Fruit fly (Drosophila melanogaster) Kc167 (cell line): ENCODE measurements around the gene CG6163.

Experiments
- Myc ChIP-seq: fragments of >200 bp; optimal IDR thresholded peaks from 2 replicates; lab custom pipeline; 2017; ENCODE audit warnings: missing external identifiers
- Sin3A ChIP-seq: fragments of >200 bp; optimal IDR thresholded peaks from 2 replicates; lab custom pipeline; 2018; ENCODE audit warnings: missing external identifiers
- h ChIP-seq: fragments of >200 bp; optimal IDR thresholded peaks from 3 replicates; lab custom pipeline; 2018; ENCODE audit warnings: missing external identifiers
- insv ChIP-seq: fragments of >200 bp; optimal IDR thresholded peaks from 3 replicates; lab custom pipeline; 2018; ENCODE audit warnings: missing external identifiers
- psq ChIP-seq: fragments of >200 bp; optimal IDR thresholded peaks from 2 replicates; lab custom pipeline; 2017; ENCODE audit warnings: missing external identifiers
- ttk ChIP-seq: sonication (Bioruptor generic); optimal IDR thresholded peaks from 2 replicates; lab custom pipeline; 2017; ENCODE audit warnings: missing external identifiers

CG6163 gene

DNA sequence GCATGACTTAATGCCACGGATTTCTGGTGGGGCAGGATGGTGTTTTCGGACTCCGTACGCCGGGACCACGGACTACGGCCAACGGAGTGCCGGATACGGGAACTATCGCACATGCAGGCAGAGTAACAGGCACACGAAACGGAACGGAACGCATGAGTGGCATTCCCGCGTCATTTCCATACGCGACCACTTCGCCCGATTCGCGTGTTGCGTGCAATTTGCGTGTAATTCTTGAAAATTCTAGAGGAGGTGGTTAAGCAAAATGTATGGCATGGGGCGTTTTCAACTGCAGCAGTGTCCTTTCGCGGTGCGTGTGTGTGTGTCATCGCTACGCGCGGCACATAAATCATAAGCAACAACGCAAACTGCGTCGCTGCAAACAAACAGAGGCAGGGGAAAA, 35.6 kb upstream of the CG6163 start:
- TF ChIP-seq Sin3A (lab: Kevin White, UChicago) (no peak), insv (lab: Kevin White, UChicago) (no peak), Myc (lab: Kevin White, UChicago) (no peak), psq (lab: Kevin White, UChicago) (no peak), ttk (no peak), h (lab: Kevin White, UChicago) (no peak)

DNA sequence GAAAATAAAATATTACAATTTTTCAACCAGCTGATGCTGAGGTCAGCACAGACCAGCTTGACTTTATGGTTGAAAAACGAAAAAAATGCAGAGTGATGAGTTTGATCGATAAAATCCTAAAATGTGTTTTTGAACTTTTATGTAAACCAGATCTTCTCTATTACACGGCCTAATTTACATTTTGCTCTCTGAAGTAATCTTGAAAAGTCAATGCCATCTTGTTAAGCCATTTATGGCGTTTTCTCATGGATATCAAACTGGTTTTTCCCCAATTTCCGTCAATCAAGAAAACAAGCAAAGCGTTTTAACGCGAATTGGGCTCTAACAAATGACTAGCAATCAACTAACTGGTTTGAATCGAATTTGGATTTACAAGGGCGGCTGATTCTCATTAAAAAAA, 34.8 kb upstream of the CG6163 start:
- no peak for TF ChIP-seq ttk
- TF ChIP-seq insv (lab: Kevin White, UChicago), result no peak
- TF ChIP-seq Sin3A (lab: Kevin White, UChicago), result no peak
- no peak for TF ChIP-seq Myc (lab: Kevin White, UChicago)
- TF ChIP-seq psq (lab: Kevin White, UChicago), result no peak
- no peak for TF ChIP-seq h (lab: Kevin White, UChicago)

DNA sequence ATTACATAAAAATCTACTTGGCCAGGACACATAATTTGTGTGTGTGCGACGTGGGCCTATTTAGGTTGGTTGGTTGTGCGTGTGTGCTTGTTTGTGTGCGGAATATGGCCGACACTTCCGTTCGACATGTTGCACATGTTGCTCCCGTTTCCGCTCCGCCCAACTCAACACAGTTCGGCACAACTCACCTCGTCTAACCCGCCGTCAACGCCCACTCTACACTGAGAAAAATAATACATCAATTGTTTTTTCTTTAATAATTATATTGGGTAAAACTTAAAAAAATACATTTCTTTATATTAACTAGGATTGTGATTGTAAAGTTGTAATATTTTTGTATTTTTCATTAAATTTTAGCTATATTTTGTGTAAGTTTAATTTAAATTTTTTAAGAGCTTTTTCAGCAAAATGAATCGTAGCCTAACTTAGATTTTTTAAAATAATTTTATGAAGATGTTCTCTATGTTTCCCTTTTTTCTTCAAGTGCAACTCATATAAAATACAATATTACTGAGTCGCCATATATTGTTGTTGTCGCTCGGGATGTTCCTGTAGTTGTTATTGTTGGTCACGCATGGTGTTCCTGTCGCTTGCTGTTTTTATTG, 33.9 kb upstream of the CG6163 start:
- TF ChIP-seq ttk (no peak), Myc (lab: Kevin White, UChicago) (no peak), psq (lab: Kevin White, UChicago) (no peak)

DNA sequence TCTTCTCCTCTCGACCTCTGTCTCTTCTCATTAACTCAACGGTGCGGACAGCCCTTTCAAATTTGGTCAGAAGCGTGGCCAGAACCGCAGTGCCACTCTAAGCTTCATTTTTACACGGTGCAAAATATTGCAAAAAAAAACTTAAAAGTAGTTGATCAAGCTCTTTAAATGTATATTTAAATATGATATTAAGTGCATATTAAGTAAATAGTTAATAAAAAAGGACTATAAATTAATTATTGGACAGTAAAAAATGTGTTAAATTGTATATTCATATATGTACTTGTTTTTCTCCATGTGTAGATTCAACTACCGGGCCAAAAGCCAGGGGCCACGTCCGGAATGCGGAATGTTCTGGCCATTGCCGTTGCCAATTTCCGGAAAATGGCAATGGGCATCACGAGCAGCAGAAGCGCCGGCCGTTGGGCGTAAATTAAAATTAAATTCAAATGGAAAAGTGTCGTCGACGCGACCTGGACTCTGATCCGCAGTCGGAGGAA, 32.5 kb upstream of the CG6163 start, which contains the start of gene CG44362:
TSS of gene CG44362 (plus strand) at position 450 of the 500 bp plus-strand sequence.
- TF ChIP-seq h (lab: Kevin White, UChicago) (no peak), Myc (lab: Kevin White, UChicago) (no peak), insv (lab: Kevin White, UChicago) (no peak), psq (lab: Kevin White, UChicago) (no peak), ttk (no peak), Sin3A (lab: Kevin White, UChicago) (no peak)

DNA sequence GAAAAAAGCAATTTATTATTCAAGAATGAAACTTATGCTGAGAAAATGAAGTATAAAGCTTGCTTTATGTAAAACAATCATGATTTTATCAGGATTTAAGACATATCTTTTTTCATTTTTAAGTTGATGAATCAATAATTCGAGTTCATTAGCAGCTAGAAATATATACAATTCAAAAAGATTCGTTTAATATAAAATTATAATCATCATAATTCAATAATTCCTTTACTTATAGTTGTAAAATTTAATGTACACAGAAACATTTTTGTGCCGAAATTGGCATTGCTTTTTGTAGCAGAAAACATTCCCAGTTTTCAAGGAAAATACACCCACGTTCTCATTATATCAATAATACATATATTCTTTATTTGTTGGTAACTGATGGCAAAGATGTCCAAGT, 29.7 kb upstream of the CG6163 start, which contains the start of gene CG11726:
TSS of gene CG11726 (plus strand) at position 301 of the 400 bp plus-strand sequence.
- no peak for TF ChIP-seq Sin3A (lab: Kevin White, UChicago)
- TF ChIP-seq insv (lab: Kevin White, UChicago), result no peak
- no peak for TF ChIP-seq Myc (lab: Kevin White, UChicago)
- no peak for TF ChIP-seq psq (lab: Kevin White, UChicago)
- no peak for TF ChIP-seq ttk
- no peak for TF ChIP-seq h (lab: Kevin White, UChicago)

DNA sequence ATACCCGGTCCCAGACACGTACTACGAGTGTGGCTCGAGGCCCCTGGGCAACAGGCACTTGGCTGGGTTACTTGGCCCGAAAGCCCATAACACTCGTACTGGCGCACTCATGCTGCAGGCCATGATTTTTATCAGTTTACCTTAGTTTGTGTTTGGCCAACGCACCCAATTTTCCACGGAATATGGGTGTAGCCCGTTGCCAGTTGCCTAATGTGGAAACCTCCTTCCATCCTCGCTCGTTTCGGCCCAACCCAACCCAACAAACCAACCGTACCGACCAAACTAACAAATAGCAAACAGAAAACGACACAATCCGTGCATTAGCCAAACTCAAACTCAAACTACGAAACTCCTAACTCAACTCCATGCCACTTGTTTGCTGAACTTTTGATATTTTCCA, 29.1 kb upstream of the CG6163 start:
- TF ChIP-seq ttk, result no peak

DNA sequence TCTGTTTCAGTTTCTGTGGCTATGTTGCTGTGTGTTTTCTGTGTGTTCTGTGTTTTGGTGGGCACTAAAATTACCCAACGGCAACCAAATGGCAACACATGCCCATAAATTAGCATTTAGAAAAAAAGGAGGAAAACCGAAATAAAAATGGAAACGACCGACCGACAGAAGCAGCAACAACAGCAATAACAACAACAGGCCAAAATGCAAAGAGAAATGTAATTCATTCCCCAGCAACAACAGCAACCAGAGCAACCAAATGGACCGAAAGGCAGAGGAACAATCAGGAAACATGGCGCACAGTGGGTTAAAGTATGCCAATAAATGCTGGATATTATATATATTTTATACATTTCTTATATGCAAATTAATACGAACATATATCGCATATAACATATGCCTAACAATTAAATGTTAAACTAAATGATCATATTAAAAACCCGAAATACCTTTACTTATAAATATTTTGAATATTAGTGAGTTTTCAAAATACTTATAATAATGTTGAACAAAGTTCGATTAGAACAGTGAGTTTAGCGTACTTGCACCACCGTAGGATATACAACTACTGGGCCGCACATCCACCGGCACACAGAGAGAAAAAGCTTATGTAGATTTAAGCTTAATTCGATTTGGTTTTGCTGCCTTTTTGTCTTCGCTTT, 24.4 kb upstream of the CG6163 start:
- no peak for TF ChIP-seq Myc (lab: Kevin White, UChicago)
- no peak for TF ChIP-seq h (lab: Kevin White, UChicago)
- TF ChIP-seq ttk, result no peak
- TF ChIP-seq Sin3A (lab: Kevin White, UChicago), result no peak
- TF ChIP-seq insv (lab: Kevin White, UChicago), result no peak
- no peak for TF ChIP-seq psq (lab: Kevin White, UChicago)

DNA sequence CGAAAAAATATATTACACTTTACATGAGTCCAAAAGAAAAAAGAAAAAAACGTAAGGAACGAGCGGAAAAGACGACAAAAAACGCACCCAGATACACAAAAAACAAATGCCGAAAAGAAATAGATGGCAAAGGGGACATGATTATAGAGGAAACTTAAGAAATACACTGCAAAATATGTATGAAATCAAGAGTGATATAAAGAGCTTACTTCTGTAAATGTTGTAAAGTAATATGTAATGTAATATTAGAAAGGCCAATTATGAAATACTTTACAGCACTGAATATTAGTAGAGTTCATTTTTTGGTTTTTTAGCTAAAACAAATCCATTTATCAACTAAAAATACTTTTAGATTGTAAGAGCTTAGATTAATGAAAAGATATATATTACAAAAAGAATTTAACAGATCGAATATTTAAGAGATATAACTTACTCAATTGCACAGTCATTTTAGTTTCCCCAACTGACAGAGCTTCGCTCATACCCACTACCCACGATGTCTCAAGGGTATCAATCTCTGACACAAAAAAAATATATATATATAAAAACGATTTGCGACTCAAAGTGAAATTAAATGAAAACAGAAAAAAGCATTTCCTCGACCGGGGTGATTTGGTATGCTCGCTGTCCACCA, 20.3 kb upstream of the CG6163 start:
- TF ChIP-seq insv (lab: Kevin White, UChicago) (no peak), h (lab: Kevin White, UChicago) (no peak), Sin3A (lab: Kevin White, UChicago) (no peak), Myc (lab: Kevin White, UChicago) (no peak), psq (lab: Kevin White, UChicago) (no peak), ttk (no peak)

DNA sequence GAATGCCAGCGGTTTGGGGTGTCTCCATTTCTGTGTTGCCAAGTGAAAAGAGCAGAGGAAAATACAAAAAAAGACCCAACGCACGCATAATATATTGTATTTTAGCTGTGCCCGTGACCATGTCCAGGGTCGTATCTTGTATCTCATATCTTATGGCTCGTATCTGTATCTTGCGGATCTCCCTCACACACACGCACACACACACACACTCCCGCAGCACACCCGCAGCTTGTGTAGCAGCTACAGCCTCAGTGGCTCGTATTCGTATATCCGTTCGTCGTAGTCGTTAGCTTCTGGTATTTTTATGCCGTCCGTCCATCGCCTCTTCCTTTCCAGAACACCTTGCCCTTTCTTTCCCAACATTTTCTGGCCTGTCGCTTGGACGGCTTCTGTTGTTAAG, 19.5 kb upstream of the CG6163 start:
- TF ChIP-seq Myc (lab: Kevin White, UChicago) (no peak), ttk (no peak), h (lab: Kevin White, UChicago) (no peak), insv (lab: Kevin White, UChicago) (no peak), psq (lab: Kevin White, UChicago) (no peak), Sin3A (lab: Kevin White, UChicago) (no peak)

DNA sequence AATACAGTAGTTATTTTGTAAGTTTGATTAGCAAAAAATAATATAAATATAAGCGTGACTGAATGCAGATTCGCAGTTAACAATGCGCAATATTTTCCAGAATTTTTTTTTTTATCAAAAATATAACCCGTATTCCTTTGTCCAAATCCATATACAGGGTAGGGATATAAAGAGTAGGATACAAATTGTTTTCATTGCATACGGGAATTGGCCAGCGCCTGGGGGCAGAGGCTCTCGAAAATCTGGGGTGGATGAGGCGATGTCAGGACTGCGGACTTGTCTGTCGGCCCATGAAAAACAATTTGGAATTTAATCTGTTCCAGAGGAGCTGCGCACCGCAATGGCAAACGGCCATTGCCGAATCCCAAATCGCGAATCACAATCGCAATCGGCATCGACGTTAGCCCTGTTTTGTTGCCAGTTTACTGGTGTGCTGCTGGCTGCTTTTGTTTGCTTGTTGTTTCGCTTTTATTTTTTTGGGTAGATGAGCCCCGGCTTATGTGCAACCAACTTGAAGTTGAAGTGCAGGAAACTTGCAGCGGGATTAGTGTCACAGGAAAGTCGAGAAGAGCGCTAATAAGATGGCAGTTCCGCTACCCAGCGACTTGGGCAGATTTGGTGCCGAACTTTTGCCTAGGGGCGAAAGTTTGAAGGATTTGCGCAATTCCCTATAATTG, 18.2 kb upstream of the CG6163 start:
- TF ChIP-seq Myc (lab: Kevin White, UChicago) (no peak), Sin3A (lab: Kevin White, UChicago) (no peak), psq (lab: Kevin White, UChicago) (no peak), ttk (no peak), insv (lab: Kevin White, UChicago) (no peak), h (lab: Kevin White, UChicago) (no peak)

DNA sequence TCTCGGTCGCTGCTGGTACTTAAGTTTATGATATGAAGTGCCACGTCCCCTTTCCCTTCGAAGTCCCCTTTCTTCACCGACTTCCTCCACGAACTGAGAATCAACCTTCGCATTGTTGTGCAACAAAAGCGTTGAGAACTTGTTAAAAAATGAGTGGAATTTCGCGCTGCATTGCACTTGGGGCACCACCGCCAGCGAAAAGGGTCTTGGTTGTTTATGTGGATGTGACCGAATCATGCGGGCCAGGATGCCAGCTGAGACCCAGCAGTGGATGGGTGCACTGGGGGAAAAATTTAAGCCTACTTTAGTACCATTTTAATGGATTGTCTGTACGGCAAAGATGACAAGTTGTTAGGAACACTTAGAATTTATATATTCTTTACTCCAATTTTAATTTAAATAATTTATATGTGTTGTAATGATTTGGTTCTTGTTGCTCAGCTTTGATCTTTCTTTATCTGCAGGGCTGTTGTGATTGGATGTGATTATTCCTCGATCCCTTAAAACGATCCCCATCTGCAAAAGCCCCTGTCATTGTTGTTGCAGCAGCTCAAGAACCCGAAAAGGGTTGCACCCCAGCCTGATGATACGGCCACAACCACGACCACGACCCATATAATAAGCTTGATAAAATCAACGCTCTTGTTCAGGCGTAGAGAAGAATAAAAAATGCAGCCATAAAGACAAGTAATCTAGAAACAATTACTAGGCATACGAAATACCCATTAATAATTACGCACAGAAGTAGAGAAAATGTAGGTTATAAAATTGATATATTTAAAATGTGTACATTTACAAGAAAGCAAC, 17.5 kb upstream of the CG6163 start:
- no peak for TF ChIP-seq Myc (lab: Kevin White, UChicago)
- TF ChIP-seq psq (lab: Kevin White, UChicago), result no peak
- no peak for TF ChIP-seq h (lab: Kevin White, UChicago)
